Fruit fly (Drosophila melanogaster) whole organism, embryonic: ENCODE data around the gene scramb1.

Experiments used
- BtbVII ChIP-seq: fragments of 200-800 bp; sonication (Bioruptor generic); optimal IDR thresholded peaks from 3 replicates; lab custom pipeline; 2017; ENCODE audit warnings: missing biosample characterization, mild to moderate bottlenecking, missing genetic modification characterization
- C15 ChIP-seq: fragments of 200-800 bp; sonication (Bioruptor generic); IDR thresholded peaks from 3 replicates; pipeline ENCODE4 v1.3.6; 2022; ENCODE audit warnings: missing biosample characterization, missing genetic modification characterization
- CG10979 ChIP-seq: fragments of 200-800 bp; sonication (Bioruptor generic); optimal IDR thresholded peaks from 2 replicates; lab custom pipeline; 2018; ENCODE audit warnings: missing biosample characterization, mild to moderate bottlenecking, missing genetic modification characterization, moderate library complexity
- CG12071 ChIP-seq: fragments of 200-800 bp; sonication (Bioruptor generic); optimal IDR thresholded peaks from 3 replicates; lab custom pipeline; 2018; ENCODE audit warnings: missing biosample characterization, mild to moderate bottlenecking, missing genetic modification characterization
- CG12659 ChIP-seq: fragments of 200-800 bp; sonication (Bioruptor generic); optimal IDR thresholded peaks from 3 replicates; lab custom pipeline; 2017; ENCODE audit warnings: mild to moderate bottlenecking, missing biosample characterization, missing genetic modification reagents, missing genetic modification characterization
- CG13287 ChIP-seq: fragments of 200-800 bp; sonication (Bioruptor generic); IDR thresholded peaks from 2 replicates; pipeline ENCODE4 v1.3.6; 2022; ENCODE audit warnings: missing biosample characterization, missing genetic modification characterization; ENCODE audit not compliant: partially characterized antibody
- CG16779 ChIP-seq: fragments of 200-800 bp; sonication (Bioruptor generic); IDR thresholded peaks from 2 replicates; pipeline ENCODE4 v1.3.6; 2022; ENCODE audit warnings: missing biosample characterization, missing genetic modification characterization
- CG17829 ChIP-seq: fragments of 200-800 bp; optimal IDR thresholded peaks from 2 replicates; lab custom pipeline; 2019; ENCODE audit warnings: missing biosample characterization, mild to moderate bottlenecking, missing genetic modification characterization, moderate library complexity
- CG18011 ChIP-seq: fragments of 200-800 bp; sonication (Bioruptor generic); optimal IDR thresholded peaks from 2 replicates; lab custom pipeline; 2017; ENCODE audit warnings: missing biosample characterization, missing genetic modification characterization, mild to moderate bottlenecking, moderate library complexity, missing genotype
- CG18599 ChIP-seq: fragments of 200-800 bp; sonication (Bioruptor generic); optimal IDR thresholded peaks from 3 replicates; lab custom pipeline; 2017; ENCODE audit warnings: missing biosample characterization, missing genetic modification characterization, mild to moderate bottlenecking, moderate library complexity, missing genetic modification reagents
- CG2202 ChIP-seq: fragments of 200-800 bp; sonication (Bioruptor generic); optimal IDR thresholded peaks from 2 replicates; lab custom pipeline; 2018; ENCODE audit warnings: missing biosample characterization, mild to moderate bottlenecking, missing genetic modification characterization
- CG2875 ChIP-seq: fragments of 200-800 bp; sonication (Bioruptor generic); optimal IDR thresholded peaks from 2 replicates; lab custom pipeline; 2017; ENCODE audit warnings: missing biosample characterization, mild to moderate bottlenecking, missing genetic modification characterization, missing genetic modification reagents
- CG31365 ChIP-seq: fragments of 200-800 bp; sonication (Bioruptor generic); optimal IDR thresholded peaks from 2 replicates; lab custom pipeline; 2018; ENCODE audit warnings: missing biosample characterization, mild to moderate bottlenecking, missing genetic modification characterization
- CG3163 ChIP-seq: fragments of 200-800 bp; sonication (Bioruptor generic); optimal IDR thresholded peaks from 3 replicates; lab custom pipeline; 2016; ENCODE audit warnings: missing biosample characterization, missing genetic modification characterization
- CG32532 ChIP-seq: fragments of 200-800 bp; sonication (Bioruptor generic); IDR thresholded peaks from 2 replicates; pipeline ENCODE4 v1.3.6; 2022; ENCODE audit warnings: missing biosample characterization, missing genetic modification characterization
- CG32767 ChIP-seq: fragments of 200-800 bp; sonication (Bioruptor generic); IDR thresholded peaks from 2 replicates; pipeline ENCODE4 v1.3.6; 2022; ENCODE audit warnings: missing biosample characterization, missing genetic modification characterization
- CG33213 ChIP-seq: fragments of 200-800 bp; sonication (Bioruptor generic); optimal IDR thresholded peaks from 3 replicates; lab custom pipeline; 2016; ENCODE audit warnings: missing biosample characterization, missing genetic modification characterization
- CG3838 ChIP-seq: fragments of 200-800 bp; sonication (Bioruptor generic); optimal IDR thresholded peaks from 3 replicates; lab custom pipeline; 2016; ENCODE audit warnings: missing biosample characterization, missing genetic modification characterization
- CG4820 ChIP-seq: fragments of 200-800 bp; sonication (Bioruptor generic); optimal IDR thresholded peaks from 3 replicates; lab custom pipeline; 2016; ENCODE audit warnings: missing biosample characterization, missing genetic modification characterization
- CG6765 ChIP-seq: fragments of 200-800 bp; sonication (Bioruptor generic); optimal IDR thresholded peaks from 3 replicates; lab custom pipeline; 2017; ENCODE audit warnings: missing biosample characterization, mild to moderate bottlenecking, missing genetic modification characterization
- CG7271 ChIP-seq: fragments of 200-800 bp; sonication (Bioruptor generic); optimal IDR thresholded peaks from 2 replicates; lab custom pipeline; 2018; ENCODE audit warnings: missing biosample characterization, mild to moderate bottlenecking, missing genetic modification characterization, moderate library complexity
- CG8388 ChIP-seq: fragments of 200-800 bp; sonication (Bioruptor generic); optimal IDR thresholded peaks from 2 replicates; lab custom pipeline; 2019; ENCODE audit warnings: missing biosample characterization, mild to moderate bottlenecking, missing genetic modification characterization, moderate library complexity
- CG9609 ChIP-seq: fragments of 200-800 bp; sonication (Bioruptor generic); optimal IDR thresholded peaks from 3 replicates; lab custom pipeline; 2016; ENCODE audit warnings: missing biosample characterization, missing genetic modification characterization
- CG9727 ChIP-seq: fragments of 200-800 bp; sonication (Bioruptor generic); optimal IDR thresholded peaks from 3 replicates; lab custom pipeline; 2017; ENCODE audit warnings: missing biosample characterization, mild to moderate bottlenecking, missing genetic modification characterization
- CG9817 ChIP-seq: fragments of 200-800 bp; sonication (Bioruptor generic); optimal IDR thresholded peaks from 2 replicates; lab custom pipeline; 2018; ENCODE audit warnings: missing biosample characterization, mild to moderate bottlenecking, missing genetic modification characterization, moderate library complexity
- Deaf1 ChIP-seq: fragments of 200-800 bp; optimal IDR thresholded peaks from 3 replicates; lab custom pipeline; 2019; ENCODE audit warnings: missing biosample characterization, mild to moderate bottlenecking, missing genetic modification characterization, moderate library complexity
- E2f2 ChIP-seq: fragments of 200-800 bp; sonication (Bioruptor generic); IDR thresholded peaks from 2 replicates; pipeline ENCODE4 v1.3.6; 2022; ENCODE audit warnings: missing biosample characterization, missing genetic modification characterization
- Hr51 ChIP-seq, 2 experiments: fragments of 200-800 bp; sonication (Bioruptor generic); optimal IDR thresholded peaks; 2 replicates in 1 of 2; 3 replicates in 1 of 2; lab custom pipeline; 2016 to 2018; ENCODE audit warnings: missing biosample characterization in 2 of 2, missing genetic modification characterization in 2 of 2, mild to moderate bottlenecking in 1 of 2, moderate library complexity in 1 of 2
- Meics ChIP-seq: fragments of 200-800 bp; sonication (Bioruptor generic); optimal IDR thresholded peaks from 2 replicates; lab custom pipeline; 2017; ENCODE audit warnings: missing biosample characterization, mild to moderate bottlenecking, missing genetic modification characterization
- Neu2 ChIP-seq: fragments of 200-800 bp; sonication (Bioruptor generic); optimal IDR thresholded peaks from 3 replicates; lab custom pipeline; 2016; ENCODE audit warnings: missing biosample characterization, missing genetic modification characterization, borderline replicate concordance
- PHDP ChIP-seq: fragments of 200-800 bp; sonication (Bioruptor generic); optimal IDR thresholded peaks from 3 replicates; lab custom pipeline; 2018; ENCODE audit warnings: missing biosample characterization, mild to moderate bottlenecking, missing genetic modification characterization, moderate library complexity
- Six4 ChIP-seq: fragments of 200-800 bp; sonication (Bioruptor generic); optimal IDR thresholded peaks from 2 replicates; lab custom pipeline; 2016; ENCODE audit warnings: missing biosample characterization, missing genetic modification characterization
- TFAM ChIP-seq: fragments of 200-800 bp; sonication (Bioruptor generic); optimal IDR thresholded peaks from 2 replicates; lab custom pipeline; 2017; ENCODE audit warnings: missing biosample characterization, missing genetic modification characterization, inconsistent platforms
- az2 ChIP-seq: fragments of 200-800 bp; sonication (Bioruptor generic); optimal IDR thresholded peaks from 3 replicates; lab custom pipeline; 2016; ENCODE audit warnings: missing biosample characterization, missing genetic modification characterization
- cad ChIP-seq: fragments of >200 bp; optimal IDR thresholded peaks from 2 replicates; lab custom pipeline; 2017; ENCODE audit warnings: missing biosample characterization, missing genetic modification characterization
- chn ChIP-seq: fragments of 200-800 bp; sonication (Bioruptor generic); optimal IDR thresholded peaks from 2 replicates; lab custom pipeline; 2016; ENCODE audit warnings: missing biosample characterization, missing genetic modification characterization
- ci ChIP-seq: fragments of 200-800 bp; sonication (Bioruptor generic); IDR thresholded peaks from 3 replicates; pipeline ENCODE4 v1.3.6; 2022; ENCODE audit warnings: missing biosample characterization, missing genetic modification characterization
- dimm ChIP-seq: fragments of 200-800 bp; sonication (Bioruptor generic); IDR thresholded peaks from 2 replicates; pipeline ENCODE4 v1.3.6; 2022; ENCODE audit warnings: missing biosample characterization, missing genetic modification characterization
- eyg ChIP-seq: fragments of 200-800 bp; sonication (Bioruptor generic); optimal IDR thresholded peaks from 3 replicates; lab custom pipeline; 2016; ENCODE audit warnings: missing biosample characterization, missing genetic modification characterization
- fd102C ChIP-seq: fragments of 200-800 bp; sonication (Bioruptor generic); optimal IDR thresholded peaks from 2 replicates; lab custom pipeline; 2018; ENCODE audit warnings: missing biosample characterization, mild to moderate bottlenecking, missing genetic modification characterization, moderate library complexity
- gfzf ChIP-seq: fragments of 200-800 bp; sonication (Bioruptor generic); optimal IDR thresholded peaks from 2 replicates; lab custom pipeline; 2016; ENCODE audit warnings: missing biosample characterization, mild to moderate bottlenecking, missing genetic modification characterization, moderate library complexity
- ham ChIP-seq: fragments of 200-800 bp; sonication (Bioruptor generic); IDR thresholded peaks from 2 replicates; pipeline ENCODE4 v1.3.6; 2022; ENCODE audit warnings: missing biosample characterization, missing genetic modification characterization
- lilli ChIP-seq: fragments of 200-800 bp; sonication (Bioruptor generic); optimal IDR thresholded peaks from 3 replicates; lab custom pipeline; 2016; ENCODE audit warnings: missing biosample characterization, missing genetic modification characterization
- lov ChIP-seq, 2 experiments: fragments of 200-800 bp in 1 of 2; fragments of >200 bp in 1 of 2; sonication (Bioruptor generic) in 1 of 2; IDR thresholded peaks in 1 of 2; optimal IDR thresholded peaks in 1 of 2; 2 replicates in 1 of 2; 3 replicates in 1 of 2; pipeline versions ENCODE4 v1.3.6 to Lab custom; 2017 to 2022; ENCODE audit warnings: missing biosample characterization in 1 of 2, missing genetic modification characterization in 1 of 2
- oc ChIP-seq: fragments of 200-800 bp; sonication (Bioruptor generic); optimal IDR thresholded peaks from 2 replicates; lab custom pipeline; 2018; ENCODE audit warnings: missing biosample characterization, mild to moderate bottlenecking, missing genetic modification characterization, moderate library complexity
- pzg ChIP-seq: fragments of 200-800 bp; sonication (Bioruptor generic); optimal IDR thresholded peaks from 3 replicates; lab custom pipeline; 2018; ENCODE audit warnings: missing biosample characterization, mild to moderate bottlenecking, missing genetic modification characterization, moderate library complexity
- row ChIP-seq: fragments of 200-800 bp; sonication (Bioruptor generic); IDR thresholded peaks from 3 replicates; pipeline ENCODE4 v1.3.6; 2022; ENCODE audit warnings: missing biosample characterization, missing genetic modification characterization
- salm ChIP-seq: fragments of 200-800 bp; sonication (Bioruptor generic); optimal IDR thresholded peaks from 2 replicates; lab custom pipeline; 2018; ENCODE audit warnings: missing biosample characterization, mild to moderate bottlenecking, missing genetic modification characterization
- sd ChIP-seq: fragments of 200-800 bp; sonication (Bioruptor generic); optimal IDR thresholded peaks from 3 replicates; lab custom pipeline; 2018; ENCODE audit warnings: missing biosample characterization, mild to moderate bottlenecking, missing genetic modification characterization, moderate library complexity
- so ChIP-seq: fragments of 200-800 bp; sonication (Bioruptor generic); IDR thresholded peaks from 3 replicates; pipeline ENCODE4 v1.3.6; 2022; ENCODE audit warnings: missing biosample characterization, missing genetic modification characterization

scramb1 gene

DNA sequence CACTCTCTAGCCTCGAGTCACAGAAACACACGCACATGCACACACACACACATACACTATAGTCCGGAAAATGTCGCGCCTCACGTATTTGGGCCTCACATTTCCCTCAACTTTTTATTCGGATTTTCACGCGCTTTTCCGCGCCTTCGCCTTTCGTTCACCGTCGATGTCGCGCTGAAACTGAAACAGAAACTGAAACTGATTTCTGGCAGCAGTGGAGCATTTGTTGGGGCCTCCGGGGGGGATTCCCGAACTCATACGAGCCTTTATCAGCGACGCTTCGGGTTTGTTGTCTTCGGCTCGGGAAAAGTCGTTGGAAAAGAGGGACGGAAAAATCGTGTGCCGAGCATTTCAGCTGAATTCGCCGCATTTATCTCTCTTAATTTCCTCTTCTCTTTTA lies 39.1 kb downstream of the scramb1 start, which contains the start of gene dpr10 (continued):
- no peak for TF ChIP-seq oc (tag; lab: Kevin White, UChicago)
- no peak for TF ChIP-seq C15 (GFP tag; lab: Robert Waterston, UW)
- no peak for TF ChIP-seq BtbVII (GFP tag; lab: Kevin White, UChicago)
- TF ChIP-seq row (GFP tag; lab: Robert Waterston, UW): no peak
- TF ChIP-seq salm: no peak
- no peak for TF ChIP-seq fd102C (GFP tag; lab: Kevin White, UChicago)
- no peak for TF ChIP-seq CG4820 (GFP tag; lab: Kevin White, UChicago)
- TF ChIP-seq CG2202 (tag; lab: Kevin White, UChicago): no peak
- TF ChIP-seq eyg: no peak
- no peak for TF ChIP-seq CG32767
- TF ChIP-seq gfzf (GFP tag; lab: Kevin White, UChicago): no peak
- no peak for TF ChIP-seq PHDP (tag; lab: Kevin White, UChicago)
- TF ChIP-seq CG18599 (GFP tag; lab: Kevin White, UChicago): no peak
- 0 out of 3 replicates have a peak, but pooled peaks have one; percentile 33 for TF ChIP-seq so (GFP tag; lab: Robert Waterston, UW)
- no peak for TF ChIP-seq CG7271 (tag; lab: Kevin White, UChicago)
- no peak for TF ChIP-seq CG2875 (GFP tag; lab: Kevin White, UChicago)
- no peak for TF ChIP-seq CG12659
- no peak for TF ChIP-seq lilli (GFP tag; lab: Kevin White, UChicago)
- no peak for TF ChIP-seq CG10979 (tag; lab: Kevin White, UChicago)
- TF ChIP-seq ham: no peak
- 0 out of 2 replicates have a peak, but pooled peaks have one; percentile 8 for TF ChIP-seq CG32532 (GFP tag; lab: Robert Waterston, UW)
- TF ChIP-seq CG3838 (GFP tag; lab: Kevin White, UChicago): no peak
- TF ChIP-seq CG9727 (GFP tag; lab: Kevin White, UChicago): no peak
- peak; percentile 99 for TF ChIP-seq Deaf1 (tag; lab: Kevin White, UChicago)
- TF ChIP-seq Six4: no peak
- TF ChIP-seq CG13287: no peak; the same call in 1 of the 2 replicates
- peak; percentile 26 for TF ChIP-seq CG12071 (GFP tag; lab: Kevin White, UChicago)
- TF ChIP-seq lov (optimal IDR thresholded peaks at IDR 0.05; lab: Kevin White, UChicago): no peak
- TF ChIP-seq lov (GFP tag; IDR thresholded peaks at IDR 0.05; lab: Robert Waterston, UW): no peak
- TF ChIP-seq CG17829 (tag; lab: Kevin White, UChicago): no peak
- 0 out of 3 replicates have a peak, but pooled peaks have one; percentile 42 for TF ChIP-seq ci (GFP tag; lab: Robert Waterston, UW)
- TF ChIP-seq Hr51 (GFP tag; optimal IDR thresholded peaks at IDR 0.05; lab: Kevin White, UChicago): peak in 1 of 2 experiments; percentile 18
- TF ChIP-seq CG18011 (GFP tag; lab: Kevin White, UChicago): no peak
- no peak for TF ChIP-seq CG31365 (tag; lab: Kevin White, UChicago)
- peak; percentile 63; the same call in 1 of the 2 replicates for TF ChIP-seq CG16779 (GFP tag; lab: Robert Waterston, UW)
- TF ChIP-seq az2 (GFP tag; lab: Kevin White, UChicago): no peak
- no peak for TF ChIP-seq cad (GFP tag; lab: Kevin White, UChicago)
- no peak for TF ChIP-seq dimm
- no peak for TF ChIP-seq pzg
- TF ChIP-seq chn (GFP tag; lab: Kevin White, UChicago): no peak
- TF ChIP-seq sd (tag; lab: Kevin White, UChicago): peak; percentile 4
- peak; percentile 76 for TF ChIP-seq CG3163 (GFP tag; lab: Kevin White, UChicago)
- TF ChIP-seq CG8388 (GFP tag; lab: Kevin White, UChicago): no peak
- peak; percentile 16 for TF ChIP-seq CG6765 (GFP tag; lab: Kevin White, UChicago)
- no peak for TF ChIP-seq TFAM (GFP tag; lab: Kevin White, UChicago)
- no peak for TF ChIP-seq Neu2 (GFP tag; lab: Kevin White, UChicago)
- no peak for TF ChIP-seq CG9609 (GFP tag; lab: Kevin White, UChicago)
- no peak for TF ChIP-seq E2f2 (GFP tag; lab: Robert Waterston, UW)
- no peak for TF ChIP-seq CG33213 (GFP tag; lab: Kevin White, UChicago)
- TF ChIP-seq CG9817 (tag; lab: Kevin White, UChicago): no peak
- no peak for TF ChIP-seq Meics (GFP tag; lab: Kevin White, UChicago)
